Fruit fly (Drosophila melanogaster) whole organism, prepupa: Measurements from ENCODE around the gene Osi6.
A peak's percentile ranks its signal among the peaks of the same experiment; 100 is the strongest.

Experiments used
- Blimp-1 ChIP-seq: fragments of 200-800 bp; sonication (Bioruptor generic); optimal IDR thresholded peaks from 3 replicates; lab custom pipeline; 2017; ENCODE audit warnings: missing biosample characterization, missing genetic modification characterization, mild to moderate bottlenecking, moderate library complexity, missing genetic modification reagents
- CG11902 ChIP-seq: fragments of 200-800 bp; sonication (Bioruptor generic); optimal IDR thresholded peaks from 3 replicates; lab custom pipeline; 2016; ENCODE audit warnings: missing biosample characterization, missing genetic modification characterization
- CG15336 ChIP-seq: fragments of 200-800 bp; sonication (Bioruptor generic); IDR thresholded peaks from 2 replicates; pipeline ENCODE4 v1.3.6; 2022; ENCODE audit warnings: missing biosample characterization, missing genetic modification characterization
- CG32006 ChIP-seq: fragments of 200-800 bp; sonication (Bioruptor generic); optimal IDR thresholded peaks from 3 replicates; lab custom pipeline; 2017; ENCODE audit warnings: missing biosample characterization, mild to moderate bottlenecking, missing genetic modification characterization
- CG34406 ChIP-seq: fragments of 200-800 bp; sonication (Bioruptor generic); optimal IDR thresholded peaks from 3 replicates; lab custom pipeline; 2016; ENCODE audit warnings: missing biosample characterization, missing genetic modification characterization
- CG3919 ChIP-seq: fragments of 200-800 bp; sonication (Bioruptor generic); optimal IDR thresholded peaks from 3 replicates; lab custom pipeline; 2016; ENCODE audit warnings: missing biosample characterization, missing genetic modification characterization
- CG4318 ChIP-seq: fragments of 200-800 bp; sonication (Bioruptor generic); optimal IDR thresholded peaks from 3 replicates; lab custom pipeline; 2017; ENCODE audit warnings: missing biosample characterization, mild to moderate bottlenecking, missing genetic modification characterization
- CG6276 ChIP-seq: fragments of 200-800 bp; sonication (Bioruptor generic); optimal IDR thresholded peaks from 2 replicates; lab custom pipeline; 2017; ENCODE audit warnings: missing biosample characterization, mild to moderate bottlenecking, missing genetic modification characterization
- CG6854 ChIP-seq: fragments of 200-800 bp; sonication (Bioruptor generic); optimal IDR thresholded peaks from 2 replicates; lab custom pipeline; 2017; ENCODE audit warnings: missing biosample characterization, mild to moderate bottlenecking, missing genetic modification characterization
- CG7368 ChIP-seq: fragments of 200-800 bp; sonication (Bioruptor generic); optimal IDR thresholded peaks from 3 replicates; lab custom pipeline; 2016; ENCODE audit warnings: missing biosample characterization, missing genetic modification characterization
- CG8119 ChIP-seq: fragments of 200-800 bp; sonication (Bioruptor generic); IDR thresholded peaks from 3 replicates; pipeline ENCODE4 v1.3.6; 2022; ENCODE audit warnings: missing biosample characterization, missing genetic modification characterization
- CG8319 ChIP-seq: fragments of 200-800 bp; sonication (Bioruptor generic); optimal IDR thresholded peaks from 3 replicates; lab custom pipeline; 2016; ENCODE audit warnings: missing biosample characterization, missing genetic modification characterization
- CG8632 ChIP-seq: fragments of 200-800 bp; sonication (Bioruptor generic); optimal IDR thresholded peaks from 3 replicates; lab custom pipeline; 2016; ENCODE audit warnings: missing biosample characterization, missing genetic modification characterization
- Eip75B ChIP-seq: fragments of 200-800 bp; sonication (Bioruptor generic); optimal IDR thresholded peaks from 3 replicates; lab custom pipeline; 2016; ENCODE audit warnings: missing biosample characterization, missing genetic modification characterization
- Eip78C ChIP-seq: fragments of 200-800 bp; sonication (Bioruptor generic); peaks from one replicate; lab custom pipeline; 2016; ENCODE audit warnings: missing biosample characterization, missing genetic modification characterization
- Ets21C ChIP-seq: fragments of 200-800 bp; sonication (Bioruptor generic); optimal IDR thresholded peaks from 3 replicates; lab custom pipeline; 2016; ENCODE audit warnings: missing biosample characterization, missing genetic modification characterization
- Ets96B ChIP-seq: fragments of 200-800 bp; optimal IDR thresholded peaks from 2 replicates; lab custom pipeline; 2019; ENCODE audit warnings: missing biosample characterization, mild to moderate bottlenecking, missing genetic modification characterization, moderate library complexity
- Hr38 ChIP-seq: sonication (Bioruptor generic); optimal IDR thresholded peaks from 2 replicates; lab custom pipeline; 2016; ENCODE audit warnings: missing biosample characterization, missing genetic modification characterization
- Hr4 ChIP-seq: fragments of 200-800 bp; sonication (Bioruptor generic); optimal IDR thresholded peaks from 3 replicates; lab custom pipeline; 2016; ENCODE audit warnings: missing biosample characterization, missing genetic modification characterization
- Met ChIP-seq: fragments of 200-800 bp; sonication (Bioruptor generic); optimal IDR thresholded peaks from 3 replicates; lab custom pipeline; 2016; ENCODE audit warnings: missing biosample characterization, missing genetic modification characterization
- OdsH ChIP-seq: fragments of 200-800 bp; sonication (Bioruptor generic); optimal IDR thresholded peaks from 3 replicates; lab custom pipeline; 2016; ENCODE audit warnings: missing biosample characterization, missing genetic modification characterization
- Smox ChIP-seq: fragments of 200-800 bp; sonication (Bioruptor generic); optimal IDR thresholded peaks from 3 replicates; lab custom pipeline; 2016; ENCODE audit warnings: missing biosample characterization, missing genetic modification characterization
- Sox102F ChIP-seq: fragments of 200-800 bp; sonication (Bioruptor generic); optimal IDR thresholded peaks from 2 replicates; lab custom pipeline; 2016; ENCODE audit warnings: missing biosample characterization, mild to moderate bottlenecking, missing genetic modification characterization
- Sox15 ChIP-seq: fragments of 200-800 bp; sonication (Bioruptor generic); optimal IDR thresholded peaks from 3 replicates; lab custom pipeline; 2016; ENCODE audit warnings: missing biosample characterization, missing genetic modification characterization
- achi ChIP-seq: fragments of 200-800 bp; sonication (Bioruptor generic); optimal IDR thresholded peaks from 3 replicates; lab custom pipeline; 2016; ENCODE audit warnings: missing biosample characterization, missing genetic modification characterization
- acj6 ChIP-seq: fragments of 200-800 bp; sonication (Bioruptor generic); optimal IDR thresholded peaks from 3 replicates; lab custom pipeline; 2016; ENCODE audit warnings: missing biosample characterization, missing genetic modification characterization
- cyc ChIP-seq: fragments of 200-800 bp; sonication (Bioruptor generic); optimal IDR thresholded peaks from 3 replicates; lab custom pipeline; 2016; ENCODE audit warnings: missing biosample characterization, missing genetic modification characterization
- dac ChIP-seq: fragments of 200-800 bp; sonication (Bioruptor generic); optimal IDR thresholded peaks from 2 replicates; lab custom pipeline; 2017; ENCODE audit warnings: missing biosample characterization, mild to moderate bottlenecking, missing genetic modification characterization
- dsx ChIP-seq: fragments of 200-800 bp; optimal IDR thresholded peaks from 3 replicates; lab custom pipeline; 2019; ENCODE audit warnings: missing biosample characterization, mild to moderate bottlenecking, missing genetic modification characterization, moderate library complexity; ENCODE audit not compliant: poor library complexity, severe bottlenecking
- eg ChIP-seq: fragments of 200-800 bp; sonication (Bioruptor generic); IDR thresholded peaks from 3 replicates; pipeline ENCODE4 v1.3.6; 2022; ENCODE audit warnings: missing biosample characterization, missing genetic modification characterization
- esn ChIP-seq: fragments of 200-800 bp; sonication (Bioruptor generic); optimal IDR thresholded peaks from 2 replicates; lab custom pipeline; 2016; ENCODE audit warnings: missing biosample characterization, mild to moderate bottlenecking, missing genetic modification characterization, moderate library complexity
- fd85E ChIP-seq: fragments of 200-800 bp; sonication (Bioruptor generic); optimal IDR thresholded peaks from 3 replicates; lab custom pipeline; 2016; ENCODE audit warnings: missing biosample characterization, missing genetic modification characterization
- fkh ChIP-seq: fragments of 200-800 bp; sonication (Bioruptor generic); optimal IDR thresholded peaks from 3 replicates; lab custom pipeline; 2017; ENCODE audit warnings: missing biosample characterization, mild to moderate bottlenecking, missing genetic modification characterization, moderate library complexity
- net ChIP-seq: fragments of 200-800 bp; sonication (Bioruptor generic); optimal IDR thresholded peaks from 3 replicates; lab custom pipeline; 2016; ENCODE audit warnings: missing biosample characterization, missing genetic modification characterization
- pdm3 ChIP-seq: fragments of 200-800 bp; sonication (Bioruptor generic); optimal IDR thresholded peaks from 3 replicates; lab custom pipeline; 2016; ENCODE audit warnings: missing biosample characterization, missing genetic modification characterization
- salr ChIP-seq, 2 experiments: fragments of 200-800 bp; sonication (Bioruptor generic); optimal IDR thresholded peaks; 3 replicates each; lab custom pipeline; 2016 to 2018; ENCODE audit warnings: missing biosample characterization in 2 of 2, missing genetic modification characterization in 2 of 2, mild to moderate bottlenecking in 1 of 2
- spab ChIP-seq: fragments of 200-800 bp; sonication (Bioruptor generic); optimal IDR thresholded peaks from 2 replicates; lab custom pipeline; 2017; ENCODE audit warnings: missing biosample characterization, mild to moderate bottlenecking, missing genetic modification characterization, missing genetic modification reagents
- ss ChIP-seq, 2 experiments: fragments of 200-800 bp; sonication (Bioruptor generic); optimal IDR thresholded peaks; 2 replicates in 1 of 2; 3 replicates in 1 of 2; lab custom pipeline; 2017 to 2018; ENCODE audit warnings: mild to moderate bottlenecking in 2 of 2, missing biosample characterization in 2 of 2, missing genetic modification characterization in 2 of 2, moderate library complexity in 1 of 2
- svp ChIP-seq: fragments of 200-800 bp; sonication (Bioruptor generic); peaks from one replicate; lab custom pipeline; 2016; ENCODE audit warnings: missing biosample characterization, missing genetic modification characterization
- topi ChIP-seq: fragments of 200-800 bp; sonication (Bioruptor generic); optimal IDR thresholded peaks from 3 replicates; lab custom pipeline; 2016; ENCODE audit warnings: missing biosample characterization, missing genetic modification characterization

The Osi6 gene

DNA sequence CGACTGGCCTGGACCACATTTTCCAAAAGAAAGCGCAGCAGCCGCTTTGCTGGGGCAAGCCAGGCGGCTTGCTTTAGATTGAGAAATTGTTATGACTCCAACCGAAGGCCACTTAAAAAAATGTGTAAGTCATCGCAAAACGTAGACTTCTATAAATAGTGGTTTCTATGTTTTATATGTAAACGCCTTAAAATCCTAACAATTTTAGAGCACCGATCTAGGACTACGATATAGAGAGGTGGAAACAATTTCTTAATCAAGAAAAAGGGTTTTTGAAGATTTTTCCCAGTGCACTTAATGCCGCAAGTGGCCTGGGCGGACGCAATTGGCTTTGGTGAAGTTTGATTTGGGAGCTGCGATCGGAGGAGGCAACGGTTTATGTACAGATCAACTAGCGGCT is 20.3 kb upstream of the Osi6 start (continued):
- TF ChIP-seq CG8632 (GFP tag; lab: Kevin White, UChicago) = no peak
- TF ChIP-seq topi (GFP tag; lab: Kevin White, UChicago) = no peak
- TF ChIP-seq spab (GFP tag; lab: Kevin White, UChicago) = no peak
- peak; percentile 88 for TF ChIP-seq CG8119 (GFP tag; lab: Robert Waterston, UW)
- no peak for TF ChIP-seq fd85E
- TF ChIP-seq cyc (GFP tag; lab: Kevin White, UChicago) = no peak
- no peak for TF ChIP-seq Blimp-1 (GFP tag; lab: Kevin White, UChicago)
- no peak for TF ChIP-seq Sox102F (GFP tag; lab: Kevin White, UChicago)
- TF ChIP-seq Smox = no peak
- no peak for TF ChIP-seq esn
- TF ChIP-seq Ets21C (GFP tag; lab: Kevin White, UChicago) = no peak
- peak; percentile 61 for TF ChIP-seq pdm3
- peak; percentile 87 for TF ChIP-seq CG6276 (GFP tag; lab: Kevin White, UChicago)
- peak; percentile 28 for TF ChIP-seq Eip75B
- TF ChIP-seq Sox15 (GFP tag; lab: Kevin White, UChicago) = no peak
- no peak for TF ChIP-seq fkh (GFP tag; lab: Kevin White, UChicago)
- no peak for TF ChIP-seq CG6854
- TF ChIP-seq dac = peak; percentile 89
- TF ChIP-seq Eip78C (GFP tag; lab: Kevin White, UChicago) = peak; percentile 88
- TF ChIP-seq Ets96B = no peak
- TF ChIP-seq, all 60 proteins: peak for 28

DNA sequence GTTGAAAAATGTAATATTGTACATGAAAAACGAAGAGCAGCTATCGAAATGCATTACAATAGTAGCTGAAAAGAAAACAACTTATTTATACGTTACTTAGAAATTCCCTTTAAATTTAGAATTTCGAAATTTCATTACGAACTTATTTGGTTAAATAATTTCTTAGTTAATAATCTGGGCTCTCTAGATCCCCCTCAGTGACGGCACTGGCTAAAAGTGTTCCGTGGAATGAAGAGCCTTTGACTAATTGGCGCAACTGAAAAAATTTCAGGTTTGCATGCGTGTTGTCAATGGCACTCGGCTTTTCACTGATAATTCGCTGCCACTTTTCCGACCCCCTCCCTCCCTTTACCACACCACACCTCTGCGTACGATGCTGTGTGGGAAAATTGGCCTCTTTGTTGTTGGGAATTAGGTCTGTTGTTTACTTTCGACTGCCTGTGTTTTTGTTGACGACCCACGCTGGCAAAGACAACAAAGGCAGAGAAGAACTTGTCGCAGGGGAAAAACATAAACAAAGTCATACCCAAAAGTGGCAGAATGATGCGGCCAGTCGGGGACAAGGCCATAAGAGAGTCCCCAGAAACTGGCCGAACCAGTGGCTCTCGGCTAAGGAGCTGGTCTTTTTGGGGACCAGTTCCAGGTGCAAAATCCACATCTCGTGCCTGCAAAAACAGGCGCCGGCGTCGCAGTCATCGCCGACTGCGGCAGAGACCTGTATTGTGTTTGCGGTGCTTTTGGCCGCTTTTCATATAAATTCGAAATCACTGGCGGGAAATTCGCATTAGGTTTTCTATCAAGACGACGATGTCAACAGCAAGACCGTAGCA is 19.2 kb upstream of the Osi6 start, which contains the start of gene Osi3:
TSS of gene Osi3 (plus strand) at position 780 of the 830 bp plus-strand sequence.
- peak; percentile 18 for TF ChIP-seq net (GFP tag; lab: Kevin White, UChicago)
- TF ChIP-seq CG4318 (GFP tag; lab: Kevin White, UChicago) = peak; percentile 54
- peak; percentile 40 for TF ChIP-seq CG6276 (GFP tag; lab: Kevin White, UChicago)
- peak; percentile 65 for TF ChIP-seq Hr4
- no peak for TF ChIP-seq CG7368 (GFP tag; lab: Kevin White, UChicago)
- peak; percentile 7 for TF ChIP-seq achi (GFP tag; lab: Kevin White, UChicago)
- TF ChIP-seq CG8119 (GFP tag; lab: Robert Waterston, UW) = no peak
- no peak for TF ChIP-seq CG8319 (GFP tag; lab: Kevin White, UChicago)
- peak; percentile 6 for TF ChIP-seq acj6 (GFP tag; lab: Kevin White, UChicago)
- TF ChIP-seq CG32006 (GFP tag; lab: Kevin White, UChicago) = peak; percentile 84
- peak; percentile 8 for TF ChIP-seq CG3919 (GFP tag; lab: Kevin White, UChicago)
- TF ChIP-seq OdsH = peak; percentile 32
- peak; percentile 59 for TF ChIP-seq svp (GFP tag; lab: Kevin White, UChicago)
- no peak for TF ChIP-seq Met
- TF ChIP-seq spab (GFP tag; lab: Kevin White, UChicago) = no peak
- no peak for TF ChIP-seq dsx (GFP tag; lab: Kevin White, UChicago)
- TF ChIP-seq topi (GFP tag; lab: Kevin White, UChicago) = no peak
- TF ChIP-seq CG11902 (GFP tag; lab: Kevin White, UChicago) = no peak
- TF ChIP-seq pdm3 = peak; percentile 12
- peak; percentile 81 for TF ChIP-seq Eip78C (GFP tag; lab: Kevin White, UChicago)
- no peak for TF ChIP-seq CG34406 (GFP tag; lab: Kevin White, UChicago)
- TF ChIP-seq eg (GFP tag; lab: Robert Waterston, UW) = 0 out of 3 replicates have a peak, but pooled peaks have one; percentile 35
- TF ChIP-seq salr (GFP tag; optimal IDR thresholded peaks at IDR 0.05; lab: Kevin White, UChicago) = peak in 1 of 2 experiments; percentile 21
- peak; percentile 52 for TF ChIP-seq dac
- peak in 1 of 2 experiments; percentile 14 for TF ChIP-seq ss (GFP tag; optimal IDR thresholded peaks at IDR 0.05; lab: Kevin White, UChicago)
- no peak for TF ChIP-seq Hr38 (GFP tag; lab: Kevin White, UChicago)
- peak; percentile 4 for TF ChIP-seq Eip75B
- peak; percentile 15 for TF ChIP-seq CG8632 (GFP tag; lab: Kevin White, UChicago)
- TF ChIP-seq esn = no peak
- peak; percentile 26; the same call in 1 of the 2 replicates for TF ChIP-seq CG15336 (GFP tag; lab: Robert Waterston, UW)
